Worm (Caenorhabditis elegans): ENCODE results near the gene Y38E10A.34.

ce11 chrII:12669882-12670281, 38.9 kb downstream of the Y38E10A.34 start:
- TF ChIP-seq nhr-237 (tag; optimal IDR thresholded peaks at IDR 0.05) (no peak), elt-3 (tag; optimal IDR thresholded peaks at IDR 0.05) (no peak), mab-9 (GFP tag; IDR thresholded peaks at IDR 0.05) (no peak), lin-13 (GFP tag; optimal IDR thresholded peaks at IDR 0.05) (no peak), zag-1 (tag; optimal IDR thresholded peaks at IDR 0.05) (no peak), dpl-1 (GFP tag; optimal IDR thresholded peaks at IDR 0.05) (no peak), nhr-77 (tag; optimal IDR thresholded peaks at IDR 0.05) (no peak), aly-2 (tag; optimal IDR thresholded peaks at IDR 0.05) (no peak), nhr-76 (tag; optimal IDR thresholded peaks at IDR 0.05) (no peak), snpc-4 (tag; optimal IDR thresholded peaks at IDR 0.05) (no peak), lsy-2 (tag; optimal IDR thresholded peaks at IDR 0.05) (no peak), fkh-10 (GFP tag; optimal IDR thresholded peaks at IDR 0.05) (no peak), lin-15B (tag; optimal IDR thresholded peaks at IDR 0.05) (no peak), skn-1 (tag; optimal IDR thresholded peaks at IDR 0.05) (no peak)

All from whole organism, L1 larva.